Worm (Caenorhabditis elegans) whole organism, L2 larva: Measurements from ENCODE around the gene nhr-137.

Source experiments
- R02D3.7 ChIP-seq: fragments of 150-350 bp; optimal IDR thresholded peaks from 2 replicates; lab custom pipeline; 2014; ENCODE audit warnings: missing biosample characterization, missing genetic modification characterization
- ceh-82 ChIP-seq: fragments of 150-350 bp; optimal IDR thresholded peaks from 2 replicates; lab custom pipeline; 2014; ENCODE audit warnings: missing biosample characterization, missing genetic modification characterization
- dmd-4 ChIP-seq: sonication (generic microtip); optimal IDR thresholded peaks from 2 replicates; lab custom pipeline; 2017; ENCODE audit warnings: missing biosample characterization, missing genetic modification characterization
- elt-3 ChIP-seq: sonication (generic microtip); optimal IDR thresholded peaks from 2 replicates; lab custom pipeline; 2017; ENCODE audit warnings: missing biosample characterization, missing genetic modification characterization
- nhr-23 ChIP-seq: fragments of 150-350 bp; optimal IDR thresholded peaks from 2 replicates; lab custom pipeline; 2014; ENCODE audit warnings: missing biosample characterization, missing genetic modification reagents, missing genetic modification characterization
- nhr-25 ChIP-seq: fragments of 150-350 bp; sonication (generic microtip); optimal IDR thresholded peaks from 3 replicates; lab custom pipeline; 2014; ENCODE audit warnings: missing biosample characterization, missing genetic modification characterization
- ztf-11 ChIP-seq: sonication (generic microtip); optimal IDR thresholded peaks from 2 replicates; lab custom pipeline; 2017; ENCODE audit warnings: missing biosample characterization, missing genetic modification characterization

DNA sequence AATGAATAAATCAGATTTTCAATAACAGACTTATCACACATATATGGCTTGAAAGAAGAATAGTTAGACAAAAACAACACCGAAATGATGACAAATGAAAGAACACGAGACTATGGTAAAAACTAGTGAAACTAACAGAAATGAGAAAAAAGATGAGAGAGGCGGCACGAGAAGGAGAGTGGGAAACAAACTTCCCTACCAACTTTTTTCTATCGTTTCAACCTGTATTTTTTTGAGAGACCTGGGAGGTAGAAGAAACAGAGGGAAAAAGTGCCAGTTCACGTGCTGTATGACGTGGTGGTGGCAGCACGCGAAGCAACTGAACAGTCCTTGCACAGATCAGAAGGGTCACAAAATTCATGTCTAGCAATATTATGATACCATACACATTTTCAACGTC is 26.0 kb downstream of the nhr-137 start:
- TF ChIP-seq nhr-23 (tag; lab: Kevin White, UChicago) (no peak), elt-3 (tag; lab: Kevin White, UChicago) (no peak), dmd-4 (tag; lab: Kevin White, UChicago) (no peak), R02D3.7 (tag; lab: Kevin White, UChicago) (no peak), ceh-82 (no peak), nhr-25 (tag; lab: Kevin White, UChicago) (peak; percentile 72), ztf-11 (tag; lab: Kevin White, UChicago) (no peak)
